Worm (Caenorhabditis elegans) whole organism, L3 larva: ENCODE measurements around the gene sur-7.

Source experiments
- R02D3.7 ChIP-seq: fragments of 150-350 bp; optimal IDR thresholded peaks from 2 replicates; lab custom pipeline; 2014; ENCODE audit warnings: missing biosample characterization, missing genetic modification characterization
- ZK546.5 ChIP-seq: sonication (generic microtip); optimal IDR thresholded peaks from 2 replicates; lab custom pipeline; 2017; ENCODE audit warnings: missing biosample characterization, missing genetic modification characterization
- aly-2 ChIP-seq: fragments of 150-350 bp; optimal IDR thresholded peaks from 2 replicates; lab custom pipeline; 2014; ENCODE audit warnings: missing biosample characterization, missing genetic modification characterization
- ama-1 ChIP-seq: fragments of 150-350 bp; optimal IDR thresholded peaks from 2 replicates; lab custom pipeline; 2018
- ceh-9 ChIP-seq: sonication (generic microtip); optimal IDR thresholded peaks from 2 replicates; lab custom pipeline; 2018; ENCODE audit warnings: missing biosample characterization, missing genetic modification characterization
- egl-5 ChIP-seq: fragments of 150-350 bp; optimal IDR thresholded peaks from 2 replicates; lab custom pipeline; 2017; ENCODE audit warnings: missing biosample characterization, missing genetic modification reagents, missing genetic modification characterization, inconsistent platforms
- elt-3 ChIP-seq, 3 experiments: fragments of 150-350 bp in 1 of 3; sonication (generic microtip) in 2 of 3; optimal IDR thresholded peaks; 2 replicates in 2 of 3; 4 replicates in 1 of 3; lab custom pipeline; 2014 to 2017; ENCODE audit warnings: missing biosample characterization in 3 of 3, missing genetic modification characterization in 3 of 3
- eor-1 ChIP-seq, 2 experiments: fragments of 150-350 bp; optimal IDR thresholded peaks; 2 replicates each; lab custom pipeline; 2014 to 2018; ENCODE audit warnings: missing biosample characterization in 2 of 2, missing genetic modification characterization in 2 of 2
- fkh-10 ChIP-seq: sonication (generic microtip); optimal IDR thresholded peaks from 2 replicates; lab custom pipeline; 2017; ENCODE audit warnings: missing biosample characterization, missing genetic modification reagents, missing genetic modification characterization
- fkh-2 ChIP-seq: fragments of 150-350 bp; optimal IDR thresholded peaks from 2 replicates; lab custom pipeline; 2014; ENCODE audit warnings: missing biosample characterization, missing genetic modification reagents, missing genetic modification characterization
- hmg-11 ChIP-seq: sonication (generic microtip); optimal IDR thresholded peaks from 2 replicates; lab custom pipeline; 2016; ENCODE audit warnings: missing genetic modification characterization, missing compliant biosample characterization
- jun-1 ChIP-seq: fragments of 150-350 bp; optimal IDR thresholded peaks from 2 replicates; lab custom pipeline; 2014; ENCODE audit warnings: missing biosample characterization, missing genetic modification reagents, missing genetic modification characterization
- lin-15B ChIP-seq: fragments of 150-350 bp; optimal IDR thresholded peaks from 2 replicates; lab custom pipeline; 2014; ENCODE audit warnings: missing biosample characterization, missing genetic modification characterization
- lin-39 ChIP-seq: fragments of 150-350 bp; optimal IDR thresholded peaks from 2 replicates; lab custom pipeline; 2018; ENCODE audit warnings: missing biosample characterization, missing genetic modification reagents, missing genetic modification characterization
- nfya-1 ChIP-seq: sonication (generic microtip); optimal IDR thresholded peaks from 2 replicates; lab custom pipeline; 2017; ENCODE audit warnings: missing genetic modification characterization, mild to moderate bottlenecking, missing compliant biosample characterization, antibody characterized with exemption, moderate library complexity; ENCODE audit not compliant: insufficient read depth
- nhr-12 ChIP-seq: fragments of 150-350 bp; optimal IDR thresholded peaks from 2 replicates; lab custom pipeline; 2014; ENCODE audit warnings: missing biosample characterization, missing genetic modification characterization
- nhr-23 ChIP-seq: fragments of 150-350 bp; optimal IDR thresholded peaks from 2 replicates; lab custom pipeline; 2014; ENCODE audit warnings: missing biosample characterization, missing genetic modification reagents, missing genetic modification characterization
- nhr-237 ChIP-seq: fragments of 150-350 bp; optimal IDR thresholded peaks from 2 replicates; lab custom pipeline; 2014; ENCODE audit warnings: missing biosample characterization, missing genetic modification characterization
- nhr-28 ChIP-seq: fragments of 150-350 bp; optimal IDR thresholded peaks from 2 replicates; lab custom pipeline; 2014; ENCODE audit warnings: missing biosample characterization, missing genetic modification characterization
- nhr-43 ChIP-seq: sonication (generic microtip); optimal IDR thresholded peaks from 2 replicates; lab custom pipeline; 2016; ENCODE audit warnings: mild to moderate bottlenecking, missing genetic modification characterization, missing compliant biosample characterization; ENCODE audit not compliant: poor library complexity, severe bottlenecking
- nhr-67 ChIP-seq: fragments of 150-350 bp; optimal IDR thresholded peaks from 2 replicates; lab custom pipeline; 2014; ENCODE audit warnings: missing biosample characterization, missing genetic modification characterization
- pha-4 ChIP-seq: fragments of 150-350 bp; optimal IDR thresholded peaks from 2 replicates; lab custom pipeline; 2014; ENCODE audit warnings: missing biosample characterization, missing genetic modification reagents, missing genetic modification characterization
- skn-1 ChIP-seq: fragments of 150-350 bp; optimal IDR thresholded peaks from 2 replicates; lab custom pipeline; 2014; ENCODE audit warnings: missing biosample characterization, missing genetic modification characterization
- snpc-4 ChIP-seq: fragments of 150-350 bp; optimal IDR thresholded peaks from 2 replicates; lab custom pipeline; 2014; ENCODE audit warnings: missing biosample characterization, missing genetic modification characterization
- unc-62 ChIP-seq: fragments of 150-350 bp; sonication (generic microtip); optimal IDR thresholded peaks from 4 replicates; lab custom pipeline; 2014; ENCODE audit warnings: missing biosample characterization, missing genetic modification reagents, missing genetic modification characterization

sur-7 gene

ce11 chrX:16388362-16388761 lies 12.0 kb downstream of the sur-7 start:
- TF ChIP-seq lin-15B (tag; lab: Kevin White, UChicago) (no peak), nhr-12 (tag; lab: Kevin White, UChicago) (no peak), nhr-43 (tag; lab: Kevin White, UChicago) (no peak), aly-2 (no peak), eor-1 (tag; optimal IDR thresholded peaks at IDR 0.05; lab: Kevin White, UChicago) (no peak), fkh-10 (GFP tag; lab: Kevin White, UChicago) (no peak), hmg-11 (tag; lab: Kevin White, UChicago) (no peak), nhr-23 (tag; lab: Kevin White, UChicago) (no peak), nhr-67 (tag; lab: Kevin White, UChicago) (no peak), skn-1 (tag; lab: Kevin White, UChicago) (no peak)

- TF ChIP-seq ceh-9 (tag; lab: Kevin White, UChicago) (no peak), fkh-10 (GFP tag; lab: Kevin White, UChicago) (no peak), elt-3 (tag; optimal IDR thresholded peaks at IDR 0.05; lab: Kevin White, UChicago) (no peak), hmg-11 (tag; lab: Kevin White, UChicago) (no peak)
Observed at ce11 chrX:16389273-16389672, 12.9 kb downstream of the sur-7 start, which contains the start of gene let-2. let-2 (minus strand) TSS chrX:16389340.

ce11 chrX:16389973-16390372 lies 13.6 kb downstream of the sur-7 start:
- TF ChIP-seq unc-62 (GFP tag; lab: Kevin White, UChicago), result no peak

ce11 chrX:16391110-16391509 lies 14.7 kb downstream of the sur-7 start:
- TF ChIP-seq fkh-2 (tag; lab: Kevin White, UChicago) (peak; percentile 68), snpc-4 (no peak), nhr-12 (tag; lab: Kevin White, UChicago) (no peak), jun-1 (no peak)

ce11 chrX:16392107-16392506 lies 15.7 kb downstream of the sur-7 start:
- peak; percentile 65 for TF ChIP-seq nfya-1 (tag; lab: Kevin White, UChicago)
- no peak for TF ChIP-seq lin-15B (tag; lab: Kevin White, UChicago)
- TF ChIP-seq egl-5 (tag; lab: Kevin White, UChicago), result peak; percentile 0

ce11 chrX:16398420-16398925 lies 22.1 kb downstream of the sur-7 start, which contains the start of gene F01G12.18:
F01G12.18 (minus strand) TSS chrX:16398470.
- TF ChIP-seq fkh-10 (GFP tag; lab: Kevin White, UChicago) (no peak), jun-1 (no peak), nhr-237 (no peak), R02D3.7 (no peak), ZK546.5 (tag; lab: Kevin White, UChicago) (no peak)

- TF ChIP-seq snpc-4 (no peak), pha-4 (peak; percentile 54)
Observed at ce11 chrX:16400897-16401296, 24.5 kb downstream of the sur-7 start.

ce11 chrX:16402303-16402702 lies 25.9 kb downstream of the sur-7 start:
- TF ChIP-seq lin-39 (tag; lab: Kevin White, UChicago) (peak; percentile 91), ama-1 (lab: Kevin White, UChicago) (no peak), snpc-4 (no peak)

- TF ChIP-seq nhr-28 (tag; lab: Kevin White, UChicago) (no peak), jun-1 (no peak), pha-4 (peak; percentile 76)
Observed at ce11 chrX:16402787-16403186, 26.4 kb downstream of the sur-7 start.
